Fruit fly (Drosophila melanogaster): ENCODE data around the gene Gr98b.

The Gr98b gene

DNA sequence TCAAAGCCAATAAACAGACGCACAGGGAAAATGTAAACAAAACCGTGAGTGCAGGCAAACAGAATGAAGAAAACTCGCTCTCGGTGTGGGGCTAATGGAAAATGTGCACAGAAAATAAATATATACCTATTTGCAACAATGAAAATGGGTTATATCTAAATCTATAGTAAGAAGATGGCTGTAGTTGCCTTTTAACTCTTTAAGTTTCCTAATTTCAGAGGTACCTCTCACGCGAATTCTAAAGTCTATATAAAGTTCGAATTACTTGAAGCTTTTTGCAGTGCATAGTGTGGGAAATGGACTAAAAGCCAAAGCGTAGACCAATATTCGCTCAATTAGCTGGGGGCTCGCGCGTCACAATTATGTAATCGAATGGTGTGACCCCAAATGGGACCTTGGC is 12.7 kb downstream of the Gr98b start:
- TF ChIP-seq kay (GFP tag; ENCODE audit: borderline replicate concordance): no peak
- TF ChIP-seq CG5204 (GFP tag; optimal IDR thresholded peaks at IDR 0.05): no peak
- TF ChIP-seq CG7045 (GFP tag; optimal IDR thresholded peaks at IDR 0.05): peak; percentile 14
- no peak for TF ChIP-seq ovo (GFP tag; optimal IDR thresholded peaks at IDR 0.05)
- no peak for TF ChIP-seq Clk (GFP tag; optimal IDR thresholded peaks at IDR 0.05)
- TF ChIP-seq CG12768 (GFP tag; optimal IDR thresholded peaks at IDR 0.05): peak; percentile 29
- peak; percentile 5 for TF ChIP-seq CG11617 (GFP tag; optimal IDR thresholded peaks at IDR 0.05)
- TF ChIP-seq Hr96 (GFP tag; optimal IDR thresholded peaks at IDR 0.05): no peak
- TF ChIP-seq CG14711 (tag; optimal IDR thresholded peaks at IDR 0.05): peak; percentile 39
- peak; percentile 18 for TF ChIP-seq CG7101 (tag; optimal IDR thresholded peaks at IDR 0.05)
- TF ChIP-seq bab1 (GFP tag; optimal IDR thresholded peaks at IDR 0.05): peak; percentile 51
- no peak for TF ChIP-seq CG1620 (GFP tag; optimal IDR thresholded peaks at IDR 0.05)
- no peak for TF ChIP-seq Crg-1 (GFP tag; optimal IDR thresholded peaks at IDR 0.05)
- TF ChIP-seq CG33017 (tag; optimal IDR thresholded peaks at IDR 0.05): peak; percentile 49
- TF ChIP-seq pad (GFP tag; optimal IDR thresholded peaks at IDR 0.05): no peak

- TF ChIP-seq bab1 (GFP tag; optimal IDR thresholded peaks at IDR 0.05) (no peak), kay (GFP tag; ENCODE audit: borderline replicate concordance) (peak; percentile 52)
Measured at dm6 chr3R:27555853-27556252, 13.6 kb downstream of the Gr98b start.

- TF ChIP-seq toe (GFP tag; optimal IDR thresholded peaks at IDR 0.05): no peak
- TF ChIP-seq Crg-1 (GFP tag; optimal IDR thresholded peaks at IDR 0.05): no peak
- TF ChIP-seq Clk (GFP tag; optimal IDR thresholded peaks at IDR 0.05): no peak
- no peak for TF ChIP-seq CG1620 (GFP tag; optimal IDR thresholded peaks at IDR 0.05)
- no peak for TF ChIP-seq ovo (GFP tag; optimal IDR thresholded peaks at IDR 0.05)
- TF ChIP-seq Mnt (GFP tag; optimal IDR thresholded peaks at IDR 0.05): no peak
- TF ChIP-seq CG11617 (GFP tag; optimal IDR thresholded peaks at IDR 0.05): no peak
- TF ChIP-seq CG7045 (GFP tag; optimal IDR thresholded peaks at IDR 0.05): no peak
- TF ChIP-seq CG33017 (tag; optimal IDR thresholded peaks at IDR 0.05): no peak
- TF ChIP-seq bab1 (GFP tag; optimal IDR thresholded peaks at IDR 0.05): no peak
- no peak for TF ChIP-seq CG5204 (GFP tag; optimal IDR thresholded peaks at IDR 0.05)
- TF ChIP-seq cic (GFP tag; optimal IDR thresholded peaks at IDR 0.05): no peak
Measured at dm6 chr3R:27556466-27556865, 14.2 kb downstream of the Gr98b start.

DNA sequence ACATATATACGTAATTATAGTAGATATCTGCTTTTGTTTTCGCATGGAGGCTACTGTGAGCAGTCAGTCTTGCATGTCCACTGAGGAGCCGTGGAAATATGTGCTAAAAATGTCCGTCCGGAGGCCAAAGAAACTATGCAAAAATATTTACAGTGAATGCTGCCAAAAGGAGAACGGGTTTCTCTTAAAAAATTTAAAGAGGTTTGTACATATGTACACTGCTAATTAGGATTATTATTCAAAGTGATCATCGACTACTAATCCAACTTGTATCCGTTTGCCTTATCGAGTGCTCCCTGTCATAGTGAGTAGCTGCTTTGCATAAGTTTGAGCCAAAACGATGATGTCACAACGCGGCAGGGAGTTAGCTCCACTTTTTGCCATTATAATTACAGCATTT is 14.7 kb downstream of the Gr98b start:
- peak; percentile 14 for TF ChIP-seq CG14711 (tag; optimal IDR thresholded peaks at IDR 0.05)
- peak; percentile 9 for TF ChIP-seq bab1 (GFP tag; optimal IDR thresholded peaks at IDR 0.05)
- TF ChIP-seq cnc (optimal IDR thresholded peaks at IDR 0.05): no peak

- TF ChIP-seq pad (GFP tag; optimal IDR thresholded peaks at IDR 0.05) (no peak), Mnt (GFP tag; optimal IDR thresholded peaks at IDR 0.05) (no peak), cic (GFP tag; optimal IDR thresholded peaks at IDR 0.05) (no peak), CG1620 (GFP tag; optimal IDR thresholded peaks at IDR 0.05) (no peak), CG7045 (GFP tag; optimal IDR thresholded peaks at IDR 0.05) (no peak), Clk (GFP tag; optimal IDR thresholded peaks at IDR 0.05) (no peak), tj (GFP tag; optimal IDR thresholded peaks at IDR 0.05) (no peak), kay (GFP tag; ENCODE audit: borderline replicate concordance) (no peak), CG5204 (GFP tag; optimal IDR thresholded peaks at IDR 0.05) (no peak), bab1 (GFP tag; optimal IDR thresholded peaks at IDR 0.05) (no peak), CG33017 (tag; optimal IDR thresholded peaks at IDR 0.05) (no peak), CG12768 (GFP tag; optimal IDR thresholded peaks at IDR 0.05) (no peak), CG14711 (tag; optimal IDR thresholded peaks at IDR 0.05) (no peak), CG11617 (GFP tag; optimal IDR thresholded peaks at IDR 0.05) (no peak), CG7101 (tag; optimal IDR thresholded peaks at IDR 0.05) (no peak), ovo (GFP tag; optimal IDR thresholded peaks at IDR 0.05) (no peak), cnc (optimal IDR thresholded peaks at IDR 0.05) (no peak), Hr96 (GFP tag; optimal IDR thresholded peaks at IDR 0.05) (no peak), toe (GFP tag; optimal IDR thresholded peaks at IDR 0.05) (no peak), Crg-1 (GFP tag; optimal IDR thresholded peaks at IDR 0.05) (no peak)
Measured at dm6 chr3R:27557970-27558659, 15.8 kb downstream of the Gr98b start.

dm6 chr3R:27558660-27559319 is 16.5 kb downstream of the Gr98b start, which contains the start of gene Klp98A:
Gene Klp98A, minus strand, starts transcription at chr3R:27559145.
- TF ChIP-seq tj (GFP tag; optimal IDR thresholded peaks at IDR 0.05) (peak; percentile 72), Mnt (GFP tag; optimal IDR thresholded peaks at IDR 0.05) (peak; percentile 39), Clk (GFP tag; optimal IDR thresholded peaks at IDR 0.05) (no peak), cic (GFP tag; optimal IDR thresholded peaks at IDR 0.05) (peak; percentile 31), bab1 (GFP tag; optimal IDR thresholded peaks at IDR 0.05) (peak; percentile 28), CG11617 (GFP tag; optimal IDR thresholded peaks at IDR 0.05) (no peak), CG1620 (GFP tag; optimal IDR thresholded peaks at IDR 0.05) (peak; percentile 0)

DNA sequence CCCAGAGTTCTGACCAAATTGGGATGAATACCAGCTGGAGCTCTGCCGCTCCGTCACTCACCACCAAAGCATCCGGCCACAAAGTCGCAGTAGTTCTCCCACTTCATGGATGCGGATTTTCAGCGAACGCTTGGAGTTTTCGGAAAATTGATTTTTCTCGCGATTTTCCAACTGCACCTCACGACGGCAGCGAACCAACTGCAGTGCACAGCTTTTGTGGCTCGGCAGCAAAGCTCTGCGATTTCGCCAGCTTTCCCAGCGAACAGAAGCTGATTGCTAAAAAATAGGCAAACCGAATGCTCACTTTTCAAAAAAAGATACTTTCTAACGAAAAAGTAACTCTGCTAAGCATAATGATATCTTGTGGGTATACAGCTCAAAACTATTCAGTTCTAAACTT is 18.8 kb downstream of the Gr98b start, which contains the start of gene CG5646:
Gene CG5646 (minus strand): TSS at position 206 of the 400 bp plus-strand sequence.
- peak; percentile 27 for TF ChIP-seq tj (GFP tag; optimal IDR thresholded peaks at IDR 0.05)
- TF ChIP-seq pad (GFP tag; optimal IDR thresholded peaks at IDR 0.05): peak; percentile 35
- no peak for TF ChIP-seq cnc (optimal IDR thresholded peaks at IDR 0.05)
- peak; percentile 48 for TF ChIP-seq Mnt (GFP tag; optimal IDR thresholded peaks at IDR 0.05)
- TF ChIP-seq CG7045 (GFP tag; optimal IDR thresholded peaks at IDR 0.05): peak; percentile 6
- no peak for TF ChIP-seq CG5204 (GFP tag; optimal IDR thresholded peaks at IDR 0.05)
- TF ChIP-seq CG11617 (GFP tag; optimal IDR thresholded peaks at IDR 0.05): peak; percentile 55
- TF ChIP-seq Hr96 (GFP tag; optimal IDR thresholded peaks at IDR 0.05): no peak
- TF ChIP-seq CG14711 (tag; optimal IDR thresholded peaks at IDR 0.05): no peak
- peak; percentile 5 for TF ChIP-seq CG1620 (GFP tag; optimal IDR thresholded peaks at IDR 0.05)
- peak; percentile 88 for TF ChIP-seq Clk (GFP tag; optimal IDR thresholded peaks at IDR 0.05)
- TF ChIP-seq kay (GFP tag; ENCODE audit: borderline replicate concordance): peak; percentile 97
- peak; percentile 58 for TF ChIP-seq CG33017 (tag; optimal IDR thresholded peaks at IDR 0.05)
- peak; percentile 80 for TF ChIP-seq cic (GFP tag; optimal IDR thresholded peaks at IDR 0.05)
- no peak for TF ChIP-seq Crg-1 (GFP tag; optimal IDR thresholded peaks at IDR 0.05)
- peak; percentile 23 for TF ChIP-seq ovo (GFP tag; optimal IDR thresholded peaks at IDR 0.05)
- peak; percentile 32 for TF ChIP-seq CG7101 (tag; optimal IDR thresholded peaks at IDR 0.05)
- TF ChIP-seq CG12768 (GFP tag; optimal IDR thresholded peaks at IDR 0.05): peak; percentile 54
- peak; percentile 86 for TF ChIP-seq bab1 (GFP tag; optimal IDR thresholded peaks at IDR 0.05)
- TF ChIP-seq toe (GFP tag; optimal IDR thresholded peaks at IDR 0.05): no peak

Data from whole organism, adult.